Worm (Caenorhabditis elegans): ENCODE data around the gene hil-1.

Gene hil-1

ce11 chrV:14933450-14934218 lies 15.9 kb upstream of the hil-1 start:
- peak; percentile 73 for TF ChIP-seq set-16 (GFP tag; IDR thresholded peaks at IDR 0.05)
- no peak for TF ChIP-seq ztf-7 (tag; optimal IDR thresholded peaks at IDR 0.05)
- no peak for TF ChIP-seq mes-2 (tag; optimal IDR thresholded peaks at IDR 0.05; ENCODE audit: poor library complexity, severe bottlenecking)
- peak; percentile 47; the same call in 1 of the 2 replicates for TF ChIP-seq hmg-1.1 (GFP tag; IDR thresholded peaks at IDR 0.05)
- TF ChIP-seq gei-8 (GFP tag; optimal IDR thresholded peaks at IDR 0.05), result no peak
- TF ChIP-seq lir-3 (tag; optimal IDR thresholded peaks at IDR 0.05), result no peak
- TF ChIP-seq aha-1 (tag), result peak; percentile 95
- TF ChIP-seq nhr-102 (tag; optimal IDR thresholded peaks at IDR 0.05), result no peak
- no peak for TF ChIP-seq zag-1 (tag; optimal IDR thresholded peaks at IDR 0.05)
- no peak for TF ChIP-seq pha-4 (GFP tag; IDR thresholded peaks at IDR 0.05)
- no peak for TF ChIP-seq pha-4 (tag; optimal IDR thresholded peaks at IDR 0.05)
- no peak for TF ChIP-seq ceh-28 (tag; optimal IDR thresholded peaks at IDR 0.05)
- no peak for TF ChIP-seq madf-9 (GFP tag; conservative IDR thresholded peaks at IDR 0.05)
- TF ChIP-seq lim-7 (GFP tag; IDR thresholded peaks at IDR 0.05), result no peak
- no peak for TF ChIP-seq egl-27 (tag; optimal IDR thresholded peaks at IDR 0.05)
- no peak for TF ChIP-seq daf-16 (GFP tag; optimal IDR thresholded peaks at IDR 0.05)
- no peak for TF ChIP-seq daf-16 (tag; optimal IDR thresholded peaks at IDR 0.05)
- no peak for TF ChIP-seq arid-1 (GFP tag; conservative IDR thresholded peaks at IDR 0.05)
- no peak for TF ChIP-seq ama-1 (optimal IDR thresholded peaks at IDR 0.05)
- TF ChIP-seq Y75B8A.6 (GFP tag; IDR thresholded peaks at IDR 0.05), result 0 out of 2 replicates have a peak, but pooled peaks have one; percentile 24
- TF ChIP-seq nhr-77 (tag; optimal IDR thresholded peaks at IDR 0.05), result no peak

- TF ChIP-seq mdt-29 (GFP tag; IDR thresholded peaks at IDR 0.05), result no peak
- TF ChIP-seq F44E2.7 (GFP tag; IDR thresholded peaks at IDR 0.05), result no peak
- TF ChIP-seq sdz-12 (GFP tag; optimal IDR thresholded peaks at IDR 0.05), result no peak
- no peak for TF ChIP-seq dmd-9 (GFP tag; IDR thresholded peaks at IDR 0.05)
- TF ChIP-seq lin-1 (GFP tag; IDR thresholded peaks at IDR 0.05), result no peak
- no peak for TF ChIP-seq hmg-1.1 (GFP tag; IDR thresholded peaks at IDR 0.05)
- no peak for TF ChIP-seq ZK337.2 (GFP tag; IDR thresholded peaks at IDR 0.05)
Measured at ce11 chrV:14936587-14936986, 13.0 kb upstream of the hil-1 start, which contains the start of gene C30G7.2. TSS of gene C30G7.2 (plus strand) at chrV:14936887.

ce11 chrV:14942898-14943297 lies 6.7 kb upstream of the hil-1 start:
- TF ChIP-seq ctbp-1 (GFP tag; IDR thresholded peaks at IDR 0.05), result no peak
- no peak for TF ChIP-seq nhr-6 (tag; optimal IDR thresholded peaks at IDR 0.05)
- no peak for TF ChIP-seq aha-1 (tag)
- TF ChIP-seq mep-1 (tag; optimal IDR thresholded peaks at IDR 0.05), result no peak
- no peak for TF ChIP-seq snpc-4 (tag; optimal IDR thresholded peaks at IDR 0.05)
- no peak for TF ChIP-seq egl-27 (tag; optimal IDR thresholded peaks at IDR 0.05)
- no peak for TF ChIP-seq Y75B8A.6 (GFP tag; IDR thresholded peaks at IDR 0.05)
- TF ChIP-seq daf-19 (GFP tag; conservative IDR thresholded peaks at IDR 0.05), result no peak
- no peak for TF ChIP-seq mdl-1 (tag; optimal IDR thresholded peaks at IDR 0.05)
- TF ChIP-seq D1046.2 (GFP tag; IDR thresholded peaks at IDR 0.05), result no peak
- no peak for TF ChIP-seq nhr-28 (tag; optimal IDR thresholded peaks at IDR 0.05)
- TF ChIP-seq Y5F2A.4 (GFP tag; optimal IDR thresholded peaks at IDR 0.05), result no peak

- TF ChIP-seq ceh-28 (tag; optimal IDR thresholded peaks at IDR 0.05), result peak; percentile 86
- TF ChIP-seq ama-1 (optimal IDR thresholded peaks at IDR 0.05), result no peak
- TF ChIP-seq daf-19 (GFP tag; conservative IDR thresholded peaks at IDR 0.05), result no peak
- no peak for TF ChIP-seq madf-9 (GFP tag; conservative IDR thresholded peaks at IDR 0.05)
- TF ChIP-seq nhr-237 (tag; optimal IDR thresholded peaks at IDR 0.05), result no peak
Measured at ce11 chrV:14943774-14944173, 5.8 kb upstream of the hil-1 start.

All from whole organism, L4 larva.